Worm (Caenorhabditis elegans) whole organism, midembryonic: Measurements from ENCODE around the gene nep-12.

Experiments
- T22C8.4 ChIP-seq: fragments of 200-800 bp; sonication (Bioruptor generic); IDR thresholded peaks from 2 replicates; pipeline ENCODE4 v1.3.6; 2022; ENCODE audit warnings: missing genetic modification characterization, missing compliant biosample characterization
- cog-1 ChIP-seq: sonication (generic microtip); optimal IDR thresholded peaks from 2 replicates; lab custom pipeline; 2016; ENCODE audit warnings: missing genetic modification characterization, missing compliant biosample characterization
- flt-1 ChIP-seq: fragments of 200-800 bp; sonication (Bioruptor generic); IDR thresholded peaks from 2 replicates; pipeline ENCODE4 v1.3.6; 2022; ENCODE audit warnings: missing genetic modification characterization, missing compliant biosample characterization
- klf-2 ChIP-seq: fragments of 200-800 bp; sonication (Bioruptor generic); conservative IDR thresholded peaks from 2 replicates; pipeline ENCODE4 v1.3.6; 2022; ENCODE audit warnings: missing genetic modification reagents, missing genetic modification characterization, missing compliant biosample characterization
- ref-1 ChIP-seq: fragments of 200-800 bp; sonication (Bioruptor generic); conservative IDR thresholded peaks from 2 replicates; pipeline ENCODE4 v1.3.6; 2022; ENCODE audit warnings: missing genetic modification reagents, missing genetic modification characterization, missing compliant biosample characterization
- tab-1 ChIP-seq: fragments of 200-800 bp; sonication (Bioruptor generic); IDR thresholded peaks from 2 replicates; pipeline ENCODE4 v1.3.6; 2022; ENCODE audit warnings: missing genetic modification characterization, missing compliant biosample characterization
- ztf-23 ChIP-seq: fragments of 200-800 bp; sonication (Bioruptor generic); IDR thresholded peaks from 2 replicates; pipeline ENCODE4 v1.3.6; 2022; ENCODE audit warnings: missing genetic modification reagents, missing genetic modification characterization, missing compliant biosample characterization
- ztf-29 ChIP-seq: fragments of 200-800 bp; sonication (Bioruptor generic); IDR thresholded peaks from 2 replicates; pipeline ENCODE4 v1.3.6; 2022; ENCODE audit warnings: missing genetic modification reagents, missing genetic modification characterization, missing compliant biosample characterization

DNA sequence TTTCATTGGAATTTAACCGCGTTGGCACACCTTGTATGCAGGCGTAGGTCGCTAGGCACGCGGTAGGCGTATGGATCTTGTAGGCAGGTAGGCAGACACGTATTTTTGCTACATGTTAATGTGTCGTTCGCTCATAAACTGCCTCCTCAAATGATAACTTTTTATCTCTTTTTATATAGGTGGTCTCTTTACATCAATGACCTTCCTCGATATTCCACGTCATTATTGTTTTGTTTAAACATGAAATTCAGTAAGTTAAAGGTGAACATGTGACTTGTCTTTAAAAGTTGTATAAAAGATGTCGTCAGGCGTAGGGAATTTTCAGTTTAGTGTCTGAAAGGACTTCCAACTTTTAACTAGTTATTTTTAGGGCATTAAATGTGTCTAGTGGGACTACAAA lies 36.6 kb downstream of the nep-12 start:
- no peak for TF ChIP-seq ztf-29 (GFP tag; lab: Robert Waterston, UW)
- TF ChIP-seq T22C8.4 (GFP tag; lab: Robert Waterston, UW), result no peak
- no peak for TF ChIP-seq ztf-23
- no peak for TF ChIP-seq klf-2 (GFP tag; lab: Robert Waterston, UW)
- no peak for TF ChIP-seq tab-1 (GFP tag; lab: Robert Waterston, UW)
- TF ChIP-seq flt-1 (GFP tag; lab: Robert Waterston, UW), result no peak
- TF ChIP-seq cog-1 (tag; lab: Kevin White, UChicago), result no peak
- TF ChIP-seq ref-1, result no peak
